Fruit fly (Drosophila melanogaster): ENCODE measurements around the gene CG13288.

Gene CG13288

dm6 chr3L:5893063-5893462 is 14.1 kb upstream of the CG13288 start:
- no peak for TF ChIP-seq pho (GFP tag; optimal IDR thresholded peaks at IDR 0.05)
- no peak for TF ChIP-seq Dp (GFP tag; optimal IDR thresholded peaks at IDR 0.05)
- TF ChIP-seq CG6854 (GFP tag; optimal IDR thresholded peaks at IDR 0.05): no peak
- TF ChIP-seq ac (GFP tag; optimal IDR thresholded peaks at IDR 0.05): no peak
- TF ChIP-seq D (optimal IDR thresholded peaks at IDR 0.05): no peak
- peak; percentile 19 for TF ChIP-seq D (GFP tag; optimal IDR thresholded peaks at IDR 0.05)
- TF ChIP-seq Hey (tag; optimal IDR thresholded peaks at IDR 0.05): peak; percentile 98
- peak; percentile 22 for TF ChIP-seq nerfin-1 (tag; optimal IDR thresholded peaks at IDR 0.05)
- TF ChIP-seq tll (GFP tag; optimal IDR thresholded peaks at IDR 0.05): peak in 1 of 2 experiments; percentile 37
- TF ChIP-seq CG7987 (GFP tag; optimal IDR thresholded peaks at IDR 0.05): no peak
- TF ChIP-seq oc (tag; optimal IDR thresholded peaks at IDR 0.05): peak; percentile 68

dm6 chr3L:5897228-5897688 is 9.9 kb upstream of the CG13288 start, which contains the start of the genes PolE2 and CG5592:
PolE2 (minus strand) TSS chr3L:5897435.
CG5592 (plus strand) TSS chr3L:5897638.
- TF ChIP-seq CG6689 (GFP tag; IDR thresholded peaks at IDR 0.05) (no peak), BEAF-32 (GFP tag; optimal IDR thresholded peaks at IDR 0.05) (peak; percentile 62), CG14710 (tag; optimal IDR thresholded peaks at IDR 0.05) (peak; percentile 14), CG2199 (GFP tag; IDR thresholded peaks at IDR 0.05) (no peak), twi (tag; optimal IDR thresholded peaks at IDR 0.05) (no peak), phol (tag; optimal IDR thresholded peaks at IDR 0.05) (peak; percentile 20), gfzf (GFP tag; optimal IDR thresholded peaks at IDR 0.05) (peak; percentile 76), E2f2 (GFP tag; IDR thresholded peaks at IDR 0.05) (peak; percentile 99), trem (tag; optimal IDR thresholded peaks at IDR 0.05) (peak; percentile 37), E2f1 (GFP tag; IDR thresholded peaks at IDR 0.05) (peak; percentile 83), sob (GFP tag; IDR thresholded peaks at IDR 0.05) (no peak), Dp (GFP tag; optimal IDR thresholded peaks at IDR 0.05) (peak; percentile 99), pzg (GFP tag; optimal IDR thresholded peaks at IDR 0.05) (peak; percentile 79), CG16813 (GFP tag; IDR thresholded peaks at IDR 0.05; ENCODE audit: partially characterized antibody) (0 out of 3 replicates have a peak, but pooled peaks have one; percentile 32), unc-4 (GFP tag; IDR thresholded peaks at IDR 0.05; ENCODE audit: partially characterized antibody) (peak; percentile 58), Dll (GFP tag; IDR thresholded peaks at IDR 0.05; ENCODE audit: partially characterized antibody) (peak; percentile 47; the same call in 1 of the 4 replicates), CG4707 (GFP tag; optimal IDR thresholded peaks at IDR 0.05) (no peak), CG42726 (GFP tag; IDR thresholded peaks at IDR 0.05; ENCODE audit: partially characterized antibody) (peak; percentile 27; the same call in 1 of the 2 replicates), CG6791 (GFP tag; IDR thresholded peaks at IDR 0.05; ENCODE audit: partially characterized antibody) (0 out of 3 replicates have a peak, but pooled peaks have one; percentile 28), Opbp (GFP tag; IDR thresholded peaks at IDR 0.05; ENCODE audit: partially characterized antibody) (peak; percentile 9; the same call in 1 of the 3 replicates), abd-A (tag; optimal IDR thresholded peaks at IDR 0.05) (no peak), Lim3 (GFP tag; IDR thresholded peaks at IDR 0.05) (no peak), CG2116 (GFP tag; optimal IDR thresholded peaks at IDR 0.05) (peak; percentile 83), tio (GFP tag; optimal IDR thresholded peaks at IDR 0.05) (no peak), Dref (GFP tag; IDR thresholded peaks at IDR 0.05) (peak; percentile 87), bbx (GFP tag; IDR thresholded peaks at IDR 0.05; ENCODE audit: partially characterized antibody) (peak; percentile 50), amos (GFP tag; IDR thresholded peaks at IDR 0.05; ENCODE audit: partially characterized antibody) (peak; percentile 26; the same call in 1 of the 2 replicates), stwl (tag; optimal IDR thresholded peaks at IDR 0.05) (peak; percentile 52), chinmo (GFP tag; IDR thresholded peaks at IDR 0.05; ENCODE audit: partially characterized antibody) (0 out of 4 replicates have a peak, but pooled peaks have one; percentile 46), row (GFP tag; IDR thresholded peaks at IDR 0.05) (no peak), CG13287 (GFP tag; IDR thresholded peaks at IDR 0.05; ENCODE audit: partially characterized antibody) (peak; percentile 70), Scr (GFP tag; IDR thresholded peaks at IDR 0.05; ENCODE audit: partially characterized antibody) (peak; percentile 40), trh (GFP tag; optimal IDR thresholded peaks at IDR 0.05) (no peak), Gsc (GFP tag; IDR thresholded peaks at IDR 0.05) (no peak), Hey (tag; optimal IDR thresholded peaks at IDR 0.05) (no peak), prd (optimal IDR thresholded peaks at IDR 0.05) (no peak), prd (GFP tag; IDR thresholded peaks at IDR 0.05) (no peak), HmgZ (tag; optimal IDR thresholded peaks at IDR 0.05) (peak; percentile 29)
